Worm (Caenorhabditis elegans) whole organism, midembryonic: Measurements from ENCODE around the gene eif-2A.

ENCODE experiments used
- T22C8.4 ChIP-seq: fragments of 200-800 bp; sonication (Bioruptor generic); IDR thresholded peaks from 2 replicates; pipeline ENCODE4 v1.3.6; 2022; ENCODE audit warnings: missing genetic modification characterization, missing compliant biosample characterization
- cog-1 ChIP-seq: sonication (generic microtip); optimal IDR thresholded peaks from 2 replicates; lab custom pipeline; 2016; ENCODE audit warnings: missing genetic modification characterization, missing compliant biosample characterization
- flt-1 ChIP-seq: fragments of 200-800 bp; sonication (Bioruptor generic); IDR thresholded peaks from 2 replicates; pipeline ENCODE4 v1.3.6; 2022; ENCODE audit warnings: missing genetic modification characterization, missing compliant biosample characterization
- klf-2 ChIP-seq: fragments of 200-800 bp; sonication (Bioruptor generic); conservative IDR thresholded peaks from 2 replicates; pipeline ENCODE4 v1.3.6; 2022; ENCODE audit warnings: missing genetic modification reagents, missing genetic modification characterization, missing compliant biosample characterization
- med-1 ChIP-seq: sonication (generic microtip); optimal IDR thresholded peaks from 2 replicates; lab custom pipeline; 2017; ENCODE audit warnings: missing genetic modification characterization, mild to moderate bottlenecking, missing compliant biosample characterization, antibody characterized with exemption, missing genetic modification reagents; ENCODE audit not compliant: insufficient read depth
- ref-1 ChIP-seq: fragments of 200-800 bp; sonication (Bioruptor generic); conservative IDR thresholded peaks from 2 replicates; pipeline ENCODE4 v1.3.6; 2022; ENCODE audit warnings: missing genetic modification reagents, missing genetic modification characterization, missing compliant biosample characterization
- tab-1 ChIP-seq: fragments of 200-800 bp; sonication (Bioruptor generic); IDR thresholded peaks from 2 replicates; pipeline ENCODE4 v1.3.6; 2022; ENCODE audit warnings: missing genetic modification characterization, missing compliant biosample characterization
- ztf-23 ChIP-seq: fragments of 200-800 bp; sonication (Bioruptor generic); IDR thresholded peaks from 2 replicates; pipeline ENCODE4 v1.3.6; 2022; ENCODE audit warnings: missing genetic modification reagents, missing genetic modification characterization, missing compliant biosample characterization
- ztf-29 ChIP-seq: fragments of 200-800 bp; sonication (Bioruptor generic); IDR thresholded peaks from 2 replicates; pipeline ENCODE4 v1.3.6; 2022; ENCODE audit warnings: missing genetic modification reagents, missing genetic modification characterization, missing compliant biosample characterization

The eif-2A gene

DNA sequence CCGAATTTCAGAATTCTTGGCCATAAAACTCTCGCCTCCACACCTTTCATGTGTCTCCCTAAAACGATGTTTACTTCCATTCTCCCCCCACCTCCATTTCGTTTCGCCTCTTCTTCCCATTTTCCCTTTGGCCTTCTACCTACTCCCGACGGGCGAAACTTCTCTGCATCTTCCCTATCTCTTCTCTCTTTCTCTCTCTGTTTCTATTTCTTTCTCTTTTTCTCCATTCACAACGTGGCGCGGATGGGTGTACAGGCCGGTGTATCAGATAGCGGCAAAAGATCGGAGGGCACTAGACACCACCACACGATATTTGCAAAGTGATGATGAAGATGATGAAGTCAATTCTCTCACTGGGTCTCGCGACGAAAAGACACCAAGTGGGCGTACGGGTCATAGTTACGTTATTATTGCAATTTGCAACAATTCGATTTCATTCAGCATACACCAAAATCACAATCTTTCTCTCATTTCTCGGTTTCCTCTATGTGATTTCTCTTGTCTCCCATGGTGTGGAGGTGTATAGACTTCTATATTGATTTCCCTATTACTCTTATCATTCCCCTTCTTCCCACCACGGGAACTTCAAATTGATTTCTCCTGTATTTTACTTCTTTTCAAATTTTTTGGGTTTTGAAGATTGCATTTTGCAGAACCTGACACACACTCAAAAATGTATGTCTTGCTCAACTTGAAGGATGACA lies 31.8 kb upstream of the eif-2A start, which contains the start of gene ztf-27:
ztf-27 (plus strand) TSS at position 654 of the 704 bp plus-strand sequence.
- TF ChIP-seq cog-1 (tag; lab: Kevin White, UChicago), result no peak
- TF ChIP-seq ztf-23 (GFP tag; lab: Robert Waterston, UW), result no peak
- TF ChIP-seq ref-1 (GFP tag; lab: Robert Waterston, UW), result no peak
- no peak for TF ChIP-seq klf-2 (GFP tag; lab: Robert Waterston, UW)
- no peak for TF ChIP-seq flt-1
- TF ChIP-seq med-1 (GFP tag; lab: Kevin White, UChicago), result no peak
- no peak for TF ChIP-seq tab-1
- TF ChIP-seq ztf-29 (GFP tag; lab: Robert Waterston, UW), result no peak
- no peak for TF ChIP-seq T22C8.4 (GFP tag; lab: Robert Waterston, UW)

DNA sequence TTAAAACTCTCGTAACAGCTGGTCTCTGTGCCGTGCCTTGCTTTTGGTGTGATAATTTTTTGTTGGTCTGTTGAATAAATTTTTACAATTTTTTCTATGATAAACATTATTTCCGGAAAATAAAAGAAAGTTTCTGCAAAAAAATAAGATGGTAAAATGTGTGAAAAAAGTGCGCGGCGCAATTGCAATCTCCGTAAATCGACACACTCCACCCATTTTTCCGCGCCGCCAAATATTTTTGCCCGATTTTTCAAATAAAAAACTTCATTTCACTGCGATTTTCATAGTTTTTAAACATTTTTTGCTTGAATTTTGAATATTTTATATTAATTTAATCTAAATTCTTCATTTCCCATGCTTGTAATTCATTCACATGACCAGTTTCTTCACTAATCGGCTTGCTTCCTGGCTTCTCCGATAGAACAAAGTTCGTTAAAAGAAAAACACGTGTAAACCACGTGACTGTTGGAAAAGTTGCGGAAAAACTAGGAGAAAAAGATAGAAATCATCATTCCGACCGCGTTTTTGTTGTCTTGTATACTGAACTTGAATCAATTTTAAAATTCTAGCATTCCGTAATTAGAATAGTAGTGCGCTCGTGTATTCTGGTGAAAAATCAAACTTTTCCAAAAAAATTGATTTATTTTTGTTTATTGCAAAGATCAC lies 28.4 kb upstream of the eif-2A start:
- peak; percentile 58; the same call in 1 of the 2 replicates for TF ChIP-seq tab-1
- TF ChIP-seq klf-2 (GFP tag; lab: Robert Waterston, UW), result 0 out of 2 replicates have a peak, but pooled peaks have one; percentile 30
- TF ChIP-seq cog-1 (tag; lab: Kevin White, UChicago), result peak; percentile 35
- peak; percentile 77 for TF ChIP-seq flt-1
- peak; percentile 67; the same call in 1 of the 2 replicates for TF ChIP-seq ztf-23 (GFP tag; lab: Robert Waterston, UW)
- TF ChIP-seq ztf-29 (GFP tag; lab: Robert Waterston, UW), result no peak
- TF ChIP-seq med-1 (GFP tag; lab: Kevin White, UChicago), result peak; percentile 60
- no peak for TF ChIP-seq T22C8.4 (GFP tag; lab: Robert Waterston, UW)
- 0 out of 2 replicates have a peak, but pooled peaks have one; percentile 17 for TF ChIP-seq ref-1 (GFP tag; lab: Robert Waterston, UW)

DNA sequence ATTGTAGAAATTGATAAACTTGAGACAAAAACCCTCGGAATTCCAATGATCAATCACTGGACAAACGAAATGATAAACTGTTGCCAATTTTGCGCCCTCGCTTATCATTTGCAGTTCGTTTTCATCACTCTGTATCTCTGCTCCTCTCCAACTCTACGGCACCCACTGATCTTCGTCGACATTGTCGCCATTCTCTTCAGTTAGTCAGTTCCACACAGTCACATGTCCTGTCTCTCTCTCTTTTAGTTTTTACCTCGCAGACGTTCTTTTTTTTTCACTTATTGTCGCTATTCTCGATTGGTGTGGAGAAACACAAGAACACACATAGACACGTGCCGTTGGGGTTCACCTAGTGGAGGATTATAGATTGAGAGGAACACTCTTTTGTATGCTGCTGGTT lies 27.6 kb upstream of the eif-2A start:
- TF ChIP-seq tab-1, result no peak
- no peak for TF ChIP-seq ztf-23 (GFP tag; lab: Robert Waterston, UW)
- TF ChIP-seq med-1 (GFP tag; lab: Kevin White, UChicago), result no peak

DNA sequence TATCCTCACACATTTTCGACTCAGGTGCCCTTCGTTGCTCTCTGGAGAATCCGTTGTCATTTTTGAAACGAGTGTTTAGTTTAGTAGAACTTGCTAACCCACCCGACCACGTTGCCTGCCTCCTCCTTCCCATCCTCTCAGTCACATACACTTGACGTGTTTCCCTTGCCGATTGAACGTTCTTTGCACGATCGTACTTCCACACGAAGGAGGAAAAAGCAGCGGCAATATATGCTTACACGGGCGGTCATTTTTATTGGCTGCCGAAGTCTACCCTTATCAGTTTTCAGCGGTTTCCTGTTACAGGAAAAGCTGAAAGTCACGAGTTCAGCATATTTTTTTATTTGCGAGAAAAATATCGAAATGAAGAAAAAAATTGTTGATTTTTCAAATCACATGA lies 26.8 kb upstream of the eif-2A start:
- TF ChIP-seq med-1 (GFP tag; lab: Kevin White, UChicago), result no peak
- no peak for TF ChIP-seq tab-1
- no peak for TF ChIP-seq flt-1
- no peak for TF ChIP-seq klf-2 (GFP tag; lab: Robert Waterston, UW)
- no peak for TF ChIP-seq ztf-29 (GFP tag; lab: Robert Waterston, UW)
- TF ChIP-seq T22C8.4 (GFP tag; lab: Robert Waterston, UW), result no peak
- no peak for TF ChIP-seq ref-1 (GFP tag; lab: Robert Waterston, UW)
- no peak for TF ChIP-seq cog-1 (tag; lab: Kevin White, UChicago)
- TF ChIP-seq ztf-23 (GFP tag; lab: Robert Waterston, UW), result no peak

DNA sequence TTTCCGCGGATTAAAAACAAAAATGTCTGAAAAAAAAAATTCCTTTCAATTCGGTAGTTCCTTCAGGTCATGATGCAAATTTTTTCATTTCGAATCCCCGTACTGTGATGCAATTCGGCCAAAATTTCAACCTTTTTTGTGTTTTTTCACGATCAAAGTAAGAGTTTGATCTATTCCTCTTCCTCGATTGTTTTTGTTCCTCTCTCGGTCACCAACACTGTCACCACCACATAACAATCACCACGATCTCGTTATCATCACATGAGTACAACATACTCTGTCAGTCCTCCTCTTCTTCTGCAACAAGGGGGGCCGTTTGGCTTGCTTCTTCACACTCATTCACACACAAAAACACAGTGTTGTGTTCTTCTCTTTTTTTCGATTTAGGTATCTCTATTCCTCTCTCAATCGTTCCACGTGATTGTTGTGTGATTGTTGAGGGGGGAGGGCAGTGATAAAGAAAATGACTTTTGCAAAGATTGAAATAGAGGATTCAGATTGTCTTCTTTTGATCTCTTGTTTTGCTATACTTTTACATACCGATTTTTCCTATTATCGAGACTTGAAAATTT lies 26.3 kb upstream of the eif-2A start:
- TF ChIP-seq ref-1 (GFP tag; lab: Robert Waterston, UW), result no peak
- TF ChIP-seq tab-1, result no peak
- no peak for TF ChIP-seq cog-1 (tag; lab: Kevin White, UChicago)
- no peak for TF ChIP-seq klf-2 (GFP tag; lab: Robert Waterston, UW)
- TF ChIP-seq med-1 (GFP tag; lab: Kevin White, UChicago), result no peak
- no peak for TF ChIP-seq T22C8.4 (GFP tag; lab: Robert Waterston, UW)
- TF ChIP-seq flt-1, result no peak
- TF ChIP-seq ztf-23 (GFP tag; lab: Robert Waterston, UW), result no peak

DNA sequence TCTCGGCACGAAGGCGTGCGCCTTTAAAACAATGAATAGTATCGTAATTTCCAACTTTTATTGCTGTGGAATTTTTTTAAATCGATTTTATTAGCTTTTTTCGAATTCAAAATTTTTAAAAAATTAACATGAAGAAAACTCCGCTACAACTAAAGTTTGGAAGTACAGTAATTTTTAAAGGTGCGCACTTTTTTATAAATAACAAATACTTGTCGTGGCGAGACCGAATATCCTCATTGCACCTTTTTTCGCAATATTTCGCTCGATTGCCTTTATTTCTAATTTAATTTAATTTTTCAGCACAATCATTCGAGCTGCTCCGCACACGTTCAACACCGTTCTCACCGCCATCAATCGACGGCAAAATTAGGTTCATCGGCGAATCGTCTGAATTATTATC lies 25.7 kb upstream of the eif-2A start, which contains the start of the genes T09F3.2 and T09F3.7:
T09F3.2 (plus strand) TSS at position 301 of the 400 bp plus-strand sequence.
T09F3.7 (plus strand) TSS at position 315 of the 400 bp plus-strand sequence.
- TF ChIP-seq ref-1 (GFP tag; lab: Robert Waterston, UW) (no peak), cog-1 (tag; lab: Kevin White, UChicago) (no peak), tab-1 (no peak), med-1 (GFP tag; lab: Kevin White, UChicago) (no peak), ztf-23 (GFP tag; lab: Robert Waterston, UW) (no peak), T22C8.4 (GFP tag; lab: Robert Waterston, UW) (no peak)

DNA sequence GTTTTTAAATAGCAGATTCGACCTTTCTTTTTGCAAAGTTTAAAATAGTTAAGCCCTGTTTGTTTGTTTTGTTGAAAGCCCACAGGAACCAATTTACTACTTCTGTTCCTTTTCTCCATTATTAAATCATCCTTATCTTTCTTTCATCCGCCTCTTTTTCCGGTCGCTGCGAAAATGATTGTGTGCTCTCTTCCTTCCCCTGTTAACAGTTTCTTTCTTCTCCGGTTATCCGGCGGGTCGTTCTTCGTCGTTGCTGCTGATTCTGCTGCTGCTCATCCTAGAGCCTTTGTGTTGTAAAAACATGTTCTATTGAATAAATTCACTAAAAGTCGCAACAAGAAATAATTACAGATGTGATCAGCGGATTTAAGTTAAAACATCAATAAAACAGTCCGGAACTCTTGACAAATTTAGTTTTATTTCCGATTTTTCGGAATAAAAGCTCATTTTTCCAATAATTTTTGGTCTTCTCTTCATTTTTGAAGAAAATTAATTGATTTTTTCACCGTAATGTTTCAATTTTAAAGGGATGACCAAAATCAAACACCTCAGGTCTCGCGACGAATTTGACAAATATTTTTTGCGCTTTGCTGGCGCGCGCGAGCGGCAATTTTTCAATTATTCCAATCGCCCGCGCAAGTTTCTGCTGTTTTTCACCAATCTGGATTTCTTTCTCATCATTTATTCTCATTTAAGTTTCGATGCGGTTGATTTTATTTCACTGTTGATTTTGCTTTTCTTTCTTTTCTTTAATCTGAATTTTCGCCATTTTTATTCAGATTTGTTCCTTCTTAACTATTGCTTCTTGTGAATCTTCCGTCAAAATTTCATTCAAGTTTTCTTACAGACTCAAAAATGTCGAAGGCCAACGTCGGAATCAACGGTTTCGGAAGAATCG lies 23.1 kb upstream of the eif-2A start, which contains the start of gene gpd-1:
gpd-1 (plus strand) TSS at position 848 of the 898 bp plus-strand sequence.
- TF ChIP-seq cog-1 (tag; lab: Kevin White, UChicago), result no peak
- no peak for TF ChIP-seq tab-1
- no peak for TF ChIP-seq flt-1
- no peak for TF ChIP-seq ztf-29 (GFP tag; lab: Robert Waterston, UW)
- no peak for TF ChIP-seq ztf-23 (GFP tag; lab: Robert Waterston, UW)
- no peak for TF ChIP-seq med-1 (GFP tag; lab: Kevin White, UChicago)
- no peak for TF ChIP-seq ref-1 (GFP tag; lab: Robert Waterston, UW)
- no peak for TF ChIP-seq T22C8.4 (GFP tag; lab: Robert Waterston, UW)
- TF ChIP-seq klf-2 (GFP tag; lab: Robert Waterston, UW), result no peak

DNA sequence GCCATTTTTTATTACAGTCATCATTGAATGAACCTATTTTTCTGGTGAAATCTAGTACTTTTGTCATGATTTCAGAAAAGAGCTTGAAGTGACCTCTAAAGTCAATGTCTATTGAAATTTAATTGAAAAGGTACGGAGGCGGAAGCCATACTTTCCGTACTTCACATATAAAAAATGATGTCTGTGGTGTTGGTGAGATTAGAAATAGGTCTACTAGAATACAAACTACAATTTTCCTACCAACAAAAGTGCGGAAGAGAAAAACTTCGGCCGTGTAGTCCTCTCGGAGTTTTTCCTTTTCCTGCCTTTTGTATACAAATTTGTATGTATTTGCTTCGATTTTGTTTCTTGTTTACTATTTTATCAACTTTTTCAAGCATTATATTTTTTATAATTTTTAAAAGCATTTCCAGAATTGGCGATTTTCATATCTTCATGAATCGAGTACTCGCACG lies 21.3 kb upstream of the eif-2A start, which contains the start of gene T09F3.4:
T09F3.4 (plus strand) TSS at position 405 of the 455 bp plus-strand sequence.
- TF ChIP-seq tab-1 (no peak), flt-1 (no peak), T22C8.4 (GFP tag; lab: Robert Waterston, UW) (no peak), ztf-29 (GFP tag; lab: Robert Waterston, UW) (no peak), ref-1 (GFP tag; lab: Robert Waterston, UW) (no peak), med-1 (GFP tag; lab: Kevin White, UChicago) (no peak), klf-2 (GFP tag; lab: Robert Waterston, UW) (no peak), cog-1 (tag; lab: Kevin White, UChicago) (no peak), ztf-23 (GFP tag; lab: Robert Waterston, UW) (no peak)
